Fruit fly (Drosophila melanogaster) whole organism, prepupa: ENCODE results near the gene CG14315.

Experiments
- Blimp-1 ChIP-seq: fragments of 200-800 bp; sonication (Bioruptor generic); optimal IDR thresholded peaks from 3 replicates; lab custom pipeline; 2017; ENCODE audit warnings: missing biosample characterization, missing genetic modification characterization, mild to moderate bottlenecking, moderate library complexity, missing genetic modification reagents
- CG10631 ChIP-seq: fragments of 200-800 bp; sonication (Bioruptor generic); optimal IDR thresholded peaks from 2 replicates; lab custom pipeline; 2016; ENCODE audit warnings: missing biosample characterization, missing genetic modification characterization
- CG10669 ChIP-seq: fragments of 200-800 bp; sonication (Bioruptor generic); optimal IDR thresholded peaks from 3 replicates; lab custom pipeline; 2018; ENCODE audit warnings: missing biosample characterization, mild to moderate bottlenecking, missing genetic modification characterization, moderate library complexity
- CG11294 ChIP-seq: fragments of 200-800 bp; sonication (Bioruptor generic); IDR thresholded peaks from 2 replicates; pipeline ENCODE4 v1.3.6; 2022; ENCODE audit warnings: missing biosample characterization, missing genetic modification characterization
- CG11902 ChIP-seq: fragments of 200-800 bp; sonication (Bioruptor generic); optimal IDR thresholded peaks from 3 replicates; lab custom pipeline; 2016; ENCODE audit warnings: missing biosample characterization, missing genetic modification characterization
- CG15336 ChIP-seq: fragments of 200-800 bp; sonication (Bioruptor generic); IDR thresholded peaks from 2 replicates; pipeline ENCODE4 v1.3.6; 2022; ENCODE audit warnings: missing biosample characterization, missing genetic modification characterization
- CG16779 ChIP-seq: fragments of 200-800 bp; sonication (Bioruptor generic); optimal IDR thresholded peaks from 3 replicates; lab custom pipeline; 2017; ENCODE audit warnings: missing biosample characterization, mild to moderate bottlenecking, missing genetic modification characterization
- CG3032 ChIP-seq: fragments of 200-800 bp; optimal IDR thresholded peaks from 2 replicates; lab custom pipeline; 2019; ENCODE audit warnings: missing biosample characterization, mild to moderate bottlenecking, missing genetic modification characterization, moderate library complexity
- CG31627 ChIP-seq: fragments of 200-800 bp; sonication (Bioruptor generic); optimal IDR thresholded peaks from 3 replicates; lab custom pipeline; 2016; ENCODE audit warnings: missing biosample characterization, missing genetic modification characterization
- CG4318 ChIP-seq: fragments of 200-800 bp; sonication (Bioruptor generic); optimal IDR thresholded peaks from 3 replicates; lab custom pipeline; 2017; ENCODE audit warnings: missing biosample characterization, mild to moderate bottlenecking, missing genetic modification characterization
- CG6163 ChIP-seq: fragments of 200-800 bp; sonication (Bioruptor generic); IDR thresholded peaks from 3 replicates; pipeline ENCODE4 v1.3.6; 2022; ENCODE audit warnings: missing biosample characterization, missing genetic modification characterization
- CG6276 ChIP-seq: fragments of 200-800 bp; sonication (Bioruptor generic); optimal IDR thresholded peaks from 2 replicates; lab custom pipeline; 2017; ENCODE audit warnings: missing biosample characterization, mild to moderate bottlenecking, missing genetic modification characterization
- CG6792 ChIP-seq: fragments of 200-800 bp; sonication (Bioruptor generic); optimal IDR thresholded peaks from 3 replicates; lab custom pipeline; 2016; ENCODE audit warnings: missing biosample characterization, missing genetic modification characterization
- CG6808 ChIP-seq: fragments of 200-800 bp; sonication (Bioruptor generic); optimal IDR thresholded peaks from 3 replicates; lab custom pipeline; 2017; ENCODE audit warnings: missing biosample characterization, missing genetic modification characterization, mild to moderate bottlenecking, moderate library complexity, missing genetic modification reagents
- CG8319 ChIP-seq: fragments of 200-800 bp; sonication (Bioruptor generic); optimal IDR thresholded peaks from 3 replicates; lab custom pipeline; 2016; ENCODE audit warnings: missing biosample characterization, missing genetic modification characterization
- CG8632 ChIP-seq: fragments of 200-800 bp; sonication (Bioruptor generic); optimal IDR thresholded peaks from 3 replicates; lab custom pipeline; 2016; ENCODE audit warnings: missing biosample characterization, missing genetic modification characterization
- Eip75B ChIP-seq: fragments of 200-800 bp; sonication (Bioruptor generic); optimal IDR thresholded peaks from 3 replicates; lab custom pipeline; 2016; ENCODE audit warnings: missing biosample characterization, missing genetic modification characterization
- Eip78C ChIP-seq: fragments of 200-800 bp; sonication (Bioruptor generic); peaks from one replicate; lab custom pipeline; 2016; ENCODE audit warnings: missing biosample characterization, missing genetic modification characterization
- Eip93F ChIP-seq: fragments of 200-800 bp; sonication (Bioruptor generic); optimal IDR thresholded peaks from 2 replicates; lab custom pipeline; 2016; ENCODE audit warnings: missing biosample characterization, mild to moderate bottlenecking, missing genetic modification characterization
- Ets21C ChIP-seq: fragments of 200-800 bp; sonication (Bioruptor generic); optimal IDR thresholded peaks from 3 replicates; lab custom pipeline; 2016; ENCODE audit warnings: missing biosample characterization, missing genetic modification characterization
- Ets96B ChIP-seq: fragments of 200-800 bp; optimal IDR thresholded peaks from 2 replicates; lab custom pipeline; 2019; ENCODE audit warnings: missing biosample characterization, mild to moderate bottlenecking, missing genetic modification characterization, moderate library complexity
- Gug ChIP-seq: fragments of 200-800 bp; sonication (Bioruptor generic); IDR thresholded peaks from 2 replicates; pipeline ENCODE4 v1.3.6; 2022; ENCODE audit warnings: missing biosample characterization, missing genetic modification characterization
- Hr38 ChIP-seq: sonication (Bioruptor generic); optimal IDR thresholded peaks from 2 replicates; lab custom pipeline; 2016; ENCODE audit warnings: missing biosample characterization, missing genetic modification characterization
- Hr39 ChIP-seq: fragments of 200-800 bp; sonication (Bioruptor generic); optimal IDR thresholded peaks from 2 replicates; lab custom pipeline; 2016; ENCODE audit warnings: missing biosample characterization, missing genetic modification characterization
- Hr4 ChIP-seq: fragments of 200-800 bp; sonication (Bioruptor generic); optimal IDR thresholded peaks from 3 replicates; lab custom pipeline; 2016; ENCODE audit warnings: missing biosample characterization, missing genetic modification characterization
- OdsH ChIP-seq: fragments of 200-800 bp; sonication (Bioruptor generic); optimal IDR thresholded peaks from 3 replicates; lab custom pipeline; 2016; ENCODE audit warnings: missing biosample characterization, missing genetic modification characterization
- Sox102F ChIP-seq: fragments of 200-800 bp; sonication (Bioruptor generic); optimal IDR thresholded peaks from 2 replicates; lab custom pipeline; 2016; ENCODE audit warnings: missing biosample characterization, mild to moderate bottlenecking, missing genetic modification characterization
- Sox15 ChIP-seq: fragments of 200-800 bp; sonication (Bioruptor generic); optimal IDR thresholded peaks from 3 replicates; lab custom pipeline; 2016; ENCODE audit warnings: missing biosample characterization, missing genetic modification characterization
- dsx ChIP-seq: fragments of 200-800 bp; optimal IDR thresholded peaks from 3 replicates; lab custom pipeline; 2019; ENCODE audit warnings: missing biosample characterization, mild to moderate bottlenecking, missing genetic modification characterization, moderate library complexity; ENCODE audit not compliant: poor library complexity, severe bottlenecking
- eg ChIP-seq: fragments of 200-800 bp; sonication (Bioruptor generic); IDR thresholded peaks from 3 replicates; pipeline ENCODE4 v1.3.6; 2022; ENCODE audit warnings: missing biosample characterization, missing genetic modification characterization
- esn ChIP-seq: fragments of 200-800 bp; sonication (Bioruptor generic); optimal IDR thresholded peaks from 2 replicates; lab custom pipeline; 2016; ENCODE audit warnings: missing biosample characterization, mild to moderate bottlenecking, missing genetic modification characterization, moderate library complexity
- fd59A ChIP-seq: fragments of 200-800 bp; sonication (Bioruptor generic); optimal IDR thresholded peaks from 2 replicates; lab custom pipeline; 2017; ENCODE audit warnings: missing biosample characterization, mild to moderate bottlenecking, missing genetic modification characterization, missing genetic modification reagents
- fd85E ChIP-seq: fragments of 200-800 bp; sonication (Bioruptor generic); optimal IDR thresholded peaks from 3 replicates; lab custom pipeline; 2016; ENCODE audit warnings: missing biosample characterization, missing genetic modification characterization
- fkh ChIP-seq: fragments of 200-800 bp; sonication (Bioruptor generic); optimal IDR thresholded peaks from 3 replicates; lab custom pipeline; 2017; ENCODE audit warnings: missing biosample characterization, mild to moderate bottlenecking, missing genetic modification characterization, moderate library complexity
- lz ChIP-seq: fragments of 200-800 bp; sonication (Bioruptor generic); optimal IDR thresholded peaks from 3 replicates; lab custom pipeline; 2016; ENCODE audit warnings: missing biosample characterization, missing genetic modification characterization
- salr ChIP-seq, 2 experiments: fragments of 200-800 bp; sonication (Bioruptor generic); optimal IDR thresholded peaks; 3 replicates each; lab custom pipeline; 2016 to 2018; ENCODE audit warnings: missing biosample characterization in 2 of 2, missing genetic modification characterization in 2 of 2, mild to moderate bottlenecking in 1 of 2
- ss ChIP-seq, 2 experiments: fragments of 200-800 bp; sonication (Bioruptor generic); optimal IDR thresholded peaks; 2 replicates in 1 of 2; 3 replicates in 1 of 2; lab custom pipeline; 2017 to 2018; ENCODE audit warnings: mild to moderate bottlenecking in 2 of 2, missing biosample characterization in 2 of 2, missing genetic modification characterization in 2 of 2, moderate library complexity in 1 of 2
- svp ChIP-seq: fragments of 200-800 bp; sonication (Bioruptor generic); peaks from one replicate; lab custom pipeline; 2016; ENCODE audit warnings: missing biosample characterization, missing genetic modification characterization
- topi ChIP-seq: fragments of 200-800 bp; sonication (Bioruptor generic); optimal IDR thresholded peaks from 3 replicates; lab custom pipeline; 2016; ENCODE audit warnings: missing biosample characterization, missing genetic modification characterization

CG14315 gene

dm6 chr3R:18158401-18158800 is at the start of gene CG14315:
TSS of gene CG14315 (plus strand) at chr3R:18158701.
- no peak for TF ChIP-seq topi (GFP tag; lab: Kevin White, UChicago)
- no peak for TF ChIP-seq salr (GFP tag; optimal IDR thresholded peaks at IDR 0.05; lab: Kevin White, UChicago)
- no peak for TF ChIP-seq CG10669 (GFP tag; lab: Kevin White, UChicago)
- no peak for TF ChIP-seq esn (GFP tag; lab: Kevin White, UChicago)
- TF ChIP-seq CG3032 (tag; lab: Kevin White, UChicago): no peak
- no peak for TF ChIP-seq Eip75B (GFP tag; lab: Kevin White, UChicago)
- no peak for TF ChIP-seq CG6276
- TF ChIP-seq Ets96B (tag; lab: Kevin White, UChicago): no peak
- TF ChIP-seq CG8632 (GFP tag; lab: Kevin White, UChicago): no peak
- TF ChIP-seq fkh (GFP tag; lab: Kevin White, UChicago): no peak
- no peak for TF ChIP-seq Gug (GFP tag; lab: Robert Waterston, UW)
- TF ChIP-seq CG11294 (GFP tag; lab: Robert Waterston, UW): no peak
- TF ChIP-seq lz (GFP tag; lab: Kevin White, UChicago): no peak
- no peak for TF ChIP-seq Hr38 (GFP tag; lab: Kevin White, UChicago)
- no peak for TF ChIP-seq CG15336 (GFP tag; lab: Robert Waterston, UW)
- TF ChIP-seq CG8319: no peak
- no peak for TF ChIP-seq CG31627 (GFP tag; lab: Kevin White, UChicago)
- TF ChIP-seq CG11902 (GFP tag; lab: Kevin White, UChicago): no peak
- TF ChIP-seq CG16779 (tag; lab: Kevin White, UChicago): no peak
- TF ChIP-seq CG6808 (GFP tag; lab: Kevin White, UChicago): no peak

dm6 chr3R:18111709-18112110 is 46.8 kb upstream of the CG14315 start:
- no peak for TF ChIP-seq lz (GFP tag; lab: Kevin White, UChicago)
- TF ChIP-seq CG31627 (GFP tag; lab: Kevin White, UChicago): no peak
- TF ChIP-seq OdsH (GFP tag; lab: Kevin White, UChicago): no peak
- TF ChIP-seq Blimp-1: no peak
- peak; percentile 4 for TF ChIP-seq Eip75B (GFP tag; lab: Kevin White, UChicago)
- TF ChIP-seq, all 60 proteins: peak for 1

- TF ChIP-seq dsx (GFP tag; lab: Kevin White, UChicago): no peak
- no peak for TF ChIP-seq fd59A (GFP tag; lab: Kevin White, UChicago)
- TF ChIP-seq CG6792 (GFP tag; lab: Kevin White, UChicago): no peak
- no peak for TF ChIP-seq Hr4
Measured at dm6 chr3R:18114834-18115233, 43.7 kb upstream of the CG14315 start.

dm6 chr3R:18117525-18117924 is 41.0 kb upstream of the CG14315 start:
- TF ChIP-seq CG10669 (GFP tag; lab: Kevin White, UChicago) (no peak), Hr39 (GFP tag; lab: Kevin White, UChicago) (no peak), Sox15 (GFP tag; lab: Kevin White, UChicago) (no peak), eg (GFP tag; lab: Robert Waterston, UW) (no peak), Sox102F (no peak), CG6163 (GFP tag; lab: Robert Waterston, UW) (no peak), svp (GFP tag; lab: Kevin White, UChicago) (no peak), CG31627 (GFP tag; lab: Kevin White, UChicago) (no peak), OdsH (GFP tag; lab: Kevin White, UChicago) (no peak), CG6792 (GFP tag; lab: Kevin White, UChicago) (no peak)

- TF ChIP-seq CG3032 (tag; lab: Kevin White, UChicago) (no peak), Eip75B (GFP tag; lab: Kevin White, UChicago) (no peak), CG16779 (tag; lab: Kevin White, UChicago) (no peak), ss (GFP tag; optimal IDR thresholded peaks at IDR 0.05; lab: Kevin White, UChicago) (no peak), fd85E (GFP tag; lab: Kevin White, UChicago) (no peak), CG8632 (GFP tag; lab: Kevin White, UChicago) (no peak), CG31627 (GFP tag; lab: Kevin White, UChicago) (no peak), CG6163 (GFP tag; lab: Robert Waterston, UW) (no peak), dsx (GFP tag; lab: Kevin White, UChicago) (no peak), salr (GFP tag; optimal IDR thresholded peaks at IDR 0.05; lab: Kevin White, UChicago) (no peak), CG4318 (GFP tag; lab: Kevin White, UChicago) (no peak), Eip93F (GFP tag; lab: Kevin White, UChicago) (no peak), CG10669 (GFP tag; lab: Kevin White, UChicago) (no peak), CG10631 (no peak), CG15336 (GFP tag; lab: Robert Waterston, UW) (no peak), Ets21C (no peak), Eip78C (no peak), svp (GFP tag; lab: Kevin White, UChicago) (no peak), Hr39 (GFP tag; lab: Kevin White, UChicago) (no peak)
Measured at dm6 chr3R:18118239-18118638, 40.3 kb upstream of the CG14315 start.
